Worm (Caenorhabditis elegans): ENCODE measurements around the gene F59B8.1.

DNA sequence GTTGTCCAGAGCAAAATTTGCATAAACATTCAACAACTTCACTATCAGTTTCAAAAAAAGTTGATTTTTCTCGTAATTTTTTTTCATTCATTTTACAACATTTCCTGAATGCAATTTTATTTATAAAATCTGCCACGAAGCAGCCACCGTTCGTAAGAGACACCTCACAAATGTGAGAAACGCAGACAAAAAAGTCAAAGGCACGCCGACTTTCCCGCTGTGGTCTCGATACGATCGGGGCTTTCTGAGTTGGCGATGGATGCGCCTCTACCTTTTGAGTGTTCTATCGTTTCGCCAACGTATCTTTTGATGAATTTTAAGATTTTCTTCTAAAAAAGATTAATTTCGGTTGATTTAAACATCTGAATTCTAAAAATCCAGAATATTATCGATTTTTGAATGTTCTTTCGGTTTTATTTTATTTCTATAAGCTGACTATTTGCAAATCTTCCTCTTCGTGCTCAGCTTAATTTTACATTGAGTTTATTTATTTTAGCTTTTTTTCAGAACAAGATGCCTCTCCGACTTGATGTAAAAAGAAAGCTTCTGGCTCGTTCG is 31.2 kb downstream of the F59B8.1 start, which contains the start of gene copb-2:
- TF ChIP-seq ama-1 (optimal IDR thresholded peaks at IDR 0.05) (no peak), nfya-1 (tag; optimal IDR thresholded peaks at IDR 0.05) (peak; percentile 42), sdc-2 (tag; optimal IDR thresholded peaks at IDR 0.05) (no peak), ceh-18 (tag; optimal IDR thresholded peaks at IDR 0.05) (no peak), sox-2 (GFP tag; IDR thresholded peaks at IDR 0.05) (no peak), hlh-15 (tag; optimal IDR thresholded peaks at IDR 0.05) (no peak), ceh-9 (tag; optimal IDR thresholded peaks at IDR 0.05) (no peak), ets-4 (tag; optimal IDR thresholded peaks at IDR 0.05) (no peak), hlh-30 (tag; optimal IDR thresholded peaks at IDR 0.05; ENCODE audit: insufficient read depth) (no peak), ceh-24 (tag; optimal IDR thresholded peaks at IDR 0.05) (no peak), unc-86 (tag; optimal IDR thresholded peaks at IDR 0.05) (no peak)

All from whole organism, late embryonic.